Fruit fly (Drosophila melanogaster) whole organism, embryonic: Measurements from ENCODE around the gene CG15449.

Experiments
- Awh ChIP-seq: fragments of 200-800 bp; sonication (Bioruptor generic); IDR thresholded peaks from 2 replicates; pipeline ENCODE4, ENCODE4 v1.3.6; 2022; ENCODE audit warnings: missing biosample characterization, missing genetic modification characterization
- B-H2 ChIP-seq: fragments of 200-800 bp; sonication (Bioruptor generic); optimal IDR thresholded peaks from 2 replicates; lab custom pipeline; 2018; ENCODE audit warnings: missing biosample characterization, mild to moderate bottlenecking, missing genetic modification characterization
- Bgb ChIP-seq: fragments of 200-800 bp; sonication (Bioruptor generic); IDR thresholded peaks from 2 replicates; pipeline ENCODE4 v1.3.6; 2022; ENCODE audit warnings: missing biosample characterization, missing genetic modification characterization; ENCODE audit not compliant: partially characterized antibody
- CG10267 ChIP-seq: fragments of 200-800 bp; sonication (Bioruptor generic); optimal IDR thresholded peaks from 2 replicates; lab custom pipeline; 2018; ENCODE audit warnings: missing biosample characterization, mild to moderate bottlenecking, missing genetic modification characterization, moderate library complexity
- CG12769 ChIP-seq: fragments of 200-800 bp; sonication (Bioruptor generic); optimal IDR thresholded peaks from 2 replicates; lab custom pipeline; 2019; ENCODE audit warnings: missing biosample characterization, mild to moderate bottlenecking, missing genetic modification characterization, moderate library complexity
- CG14050 ChIP-seq: fragments of 200-800 bp; sonication (Bioruptor generic); IDR thresholded peaks from 3 replicates; pipeline ENCODE4 v1.3.6; 2022; ENCODE audit warnings: missing biosample characterization, missing genetic modification characterization
- CG16813 ChIP-seq: fragments of 200-800 bp; sonication (Bioruptor generic); IDR thresholded peaks from 3 replicates; pipeline ENCODE4 v1.3.6; 2022; ENCODE audit warnings: missing biosample characterization, missing genetic modification characterization; ENCODE audit not compliant: partially characterized antibody
- CG17802 ChIP-seq: fragments of 200-800 bp; sonication (Bioruptor generic); optimal IDR thresholded peaks from 2 replicates; lab custom pipeline; 2018; ENCODE audit warnings: missing biosample characterization, mild to moderate bottlenecking, missing genetic modification characterization, moderate library complexity
- CG18476 ChIP-seq: fragments of 200-800 bp; sonication (Bioruptor generic); optimal IDR thresholded peaks from 2 replicates; lab custom pipeline; 2016; ENCODE audit warnings: missing biosample characterization, mild to moderate bottlenecking, missing genetic modification characterization
- CG2712 ChIP-seq: fragments of 200-800 bp; optimal IDR thresholded peaks from 3 replicates; lab custom pipeline; 2019; ENCODE audit warnings: missing biosample characterization, mild to moderate bottlenecking, missing genetic modification characterization, moderate library complexity
- CG30020 ChIP-seq: fragments of 200-800 bp; optimal IDR thresholded peaks from 2 replicates; lab custom pipeline; 2019; ENCODE audit warnings: missing biosample characterization, mild to moderate bottlenecking, missing genetic modification characterization, moderate library complexity
- CG31388 ChIP-seq: fragments of 200-800 bp; sonication (Bioruptor generic); optimal IDR thresholded peaks from 2 replicates; lab custom pipeline; 2016; ENCODE audit warnings: missing biosample characterization, missing genetic modification characterization
- CG32532 ChIP-seq: fragments of 200-800 bp; sonication (Bioruptor generic); IDR thresholded peaks from 2 replicates; pipeline ENCODE4 v1.3.6; 2022; ENCODE audit warnings: missing biosample characterization, missing genetic modification characterization
- CG32767 ChIP-seq: fragments of 200-800 bp; sonication (Bioruptor generic); IDR thresholded peaks from 2 replicates; pipeline ENCODE4 v1.3.6; 2022; ENCODE audit warnings: missing biosample characterization, missing genetic modification characterization
- CG34376 ChIP-seq: fragments of 200-800 bp; sonication (Bioruptor generic); optimal IDR thresholded peaks from 2 replicates; lab custom pipeline; 2018; ENCODE audit warnings: missing biosample characterization, mild to moderate bottlenecking, missing genetic modification characterization
- CG34422 ChIP-seq: fragments of 200-800 bp; sonication (Bioruptor generic); IDR thresholded peaks from 3 replicates; pipeline ENCODE4 v1.3.6; 2022; ENCODE audit warnings: missing biosample characterization, missing genetic modification characterization
- CG3995 ChIP-seq: fragments of 200-800 bp; sonication (Bioruptor generic); optimal IDR thresholded peaks from 3 replicates; lab custom pipeline; 2016; ENCODE audit warnings: missing biosample characterization, missing genetic modification characterization
- CG42726 ChIP-seq: fragments of 200-800 bp; sonication (Bioruptor generic); IDR thresholded peaks from 2 replicates; pipeline ENCODE4 v1.3.6; 2022; ENCODE audit warnings: missing biosample characterization, missing genetic modification characterization; ENCODE audit not compliant: partially characterized antibody
- CG4404 ChIP-seq: fragments of 200-800 bp; sonication (Bioruptor generic); IDR thresholded peaks from 2 replicates; pipeline ENCODE4 v1.3.6; 2022; ENCODE audit warnings: missing biosample characterization, missing genetic modification characterization
- CG5245 ChIP-seq: fragments of 200-800 bp; sonication (Bioruptor generic); optimal IDR thresholded peaks from 3 replicates; lab custom pipeline; 2016; ENCODE audit warnings: missing biosample characterization, missing genetic modification characterization
- CG9437 ChIP-seq: fragments of 200-800 bp; sonication (Bioruptor generic); optimal IDR thresholded peaks from 2 replicates; lab custom pipeline; 2018; ENCODE audit warnings: missing biosample characterization, mild to moderate bottlenecking, missing genetic modification characterization
- CG9609 ChIP-seq: fragments of 200-800 bp; sonication (Bioruptor generic); optimal IDR thresholded peaks from 3 replicates; lab custom pipeline; 2016; ENCODE audit warnings: missing biosample characterization, missing genetic modification characterization
- D19A ChIP-seq: fragments of 200-800 bp; optimal IDR thresholded peaks from 3 replicates; lab custom pipeline; 2019; ENCODE audit warnings: missing biosample characterization, mild to moderate bottlenecking, missing genetic modification characterization, moderate library complexity
- HLH4C ChIP-seq: fragments of 200-800 bp; sonication (Bioruptor generic); IDR thresholded peaks from 3 replicates; pipeline ENCODE4 v1.3.6; 2022; ENCODE audit warnings: missing biosample characterization, missing genetic modification characterization; ENCODE audit not compliant: partially characterized antibody
- HmgZ ChIP-seq: fragments of 200-800 bp; sonication (Bioruptor generic); optimal IDR thresholded peaks from 2 replicates; lab custom pipeline; 2018; ENCODE audit warnings: missing biosample characterization, mild to moderate bottlenecking, missing genetic modification characterization
- Hr3 ChIP-seq: fragments of 200-800 bp; sonication (Bioruptor generic); optimal IDR thresholded peaks from 3 replicates; lab custom pipeline; 2016; ENCODE audit warnings: missing biosample characterization, missing genetic modification characterization
- Lhr ChIP-seq: fragments of 200-800 bp; sonication (Bioruptor generic); optimal IDR thresholded peaks from 3 replicates; lab custom pipeline; 2017; ENCODE audit warnings: mild to moderate bottlenecking, missing biosample characterization, missing genetic modification reagents, missing genetic modification characterization
- MBD-R2 ChIP-seq: fragments of 200-800 bp; sonication (Bioruptor generic); IDR thresholded peaks from 2 replicates; pipeline ENCODE4 v1.3.6; 2022; ENCODE audit warnings: missing biosample characterization, missing genetic modification characterization
- MTF-1 ChIP-seq: fragments of 200-800 bp; sonication (Bioruptor generic); optimal IDR thresholded peaks from 2 replicates; lab custom pipeline; 2018; ENCODE audit warnings: missing biosample characterization, mild to moderate bottlenecking, missing genetic modification characterization, borderline replicate concordance
- Mad ChIP-seq: fragments of 200-800 bp; sonication (Bioruptor generic); optimal IDR thresholded peaks from 2 replicates; lab custom pipeline; 2016; ENCODE audit warnings: missing biosample characterization, missing genetic modification characterization
- Mes4 ChIP-seq: fragments of 200-800 bp; sonication (Bioruptor generic); optimal IDR thresholded peaks from 2 replicates; lab custom pipeline; 2016; ENCODE audit warnings: missing biosample characterization, missing genetic modification characterization
- Neu2 ChIP-seq: fragments of 200-800 bp; sonication (Bioruptor generic); optimal IDR thresholded peaks from 3 replicates; lab custom pipeline; 2016; ENCODE audit warnings: missing biosample characterization, missing genetic modification characterization, borderline replicate concordance
- NfI ChIP-seq: fragments of 200-800 bp; sonication (Bioruptor generic); optimal IDR thresholded peaks from 3 replicates; lab custom pipeline; 2018; ENCODE audit warnings: missing biosample characterization, mild to moderate bottlenecking, missing genetic modification characterization, moderate library complexity
- Scr ChIP-seq: fragments of 200-800 bp; sonication (Bioruptor generic); IDR thresholded peaks from 2 replicates; pipeline ENCODE4 v1.3.6; 2022; ENCODE audit warnings: missing biosample characterization, missing genetic modification characterization; ENCODE audit not compliant: partially characterized antibody
- Vsx1 ChIP-seq: fragments of 200-800 bp; sonication (Bioruptor generic); optimal IDR thresholded peaks from 2 replicates; lab custom pipeline; 2017; ENCODE audit warnings: missing biosample characterization, mild to moderate bottlenecking, missing genetic modification characterization, missing genetic modification reagents
- cg ChIP-seq: fragments of 200-800 bp; sonication (Bioruptor generic); optimal IDR thresholded peaks from 3 replicates; lab custom pipeline; 2019; ENCODE audit warnings: missing biosample characterization, mild to moderate bottlenecking, missing genetic modification characterization, moderate library complexity
- chinmo ChIP-seq: fragments of 200-800 bp; sonication (Bioruptor generic); IDR thresholded peaks from 4 replicates; pipeline ENCODE4 v1.3.6; 2022; ENCODE audit warnings: missing biosample characterization, missing genetic modification characterization; ENCODE audit not compliant: partially characterized antibody
- gem ChIP-seq: fragments of 200-800 bp; sonication (Bioruptor generic); optimal IDR thresholded peaks from 2 replicates; lab custom pipeline; 2019; ENCODE audit warnings: missing biosample characterization, mild to moderate bottlenecking, missing genetic modification characterization, moderate library complexity
- jumu ChIP-seq: fragments of 200-800 bp; sonication (Bioruptor generic); optimal IDR thresholded peaks from 3 replicates; lab custom pipeline; 2016; ENCODE audit warnings: missing biosample characterization, missing genetic modification characterization
- lab ChIP-seq: fragments of 200-800 bp; sonication (Bioruptor generic); optimal IDR thresholded peaks from 3 replicates; lab custom pipeline; 2017; ENCODE audit warnings: missing biosample characterization, missing genetic modification characterization, mild to moderate bottlenecking, moderate library complexity, missing genetic modification reagents
- mirr ChIP-seq: fragments of 200-800 bp; sonication (Bioruptor generic); optimal IDR thresholded peaks from 3 replicates; lab custom pipeline; 2018; ENCODE audit warnings: missing biosample characterization, mild to moderate bottlenecking, missing genetic modification characterization
- oc ChIP-seq: fragments of 200-800 bp; sonication (Bioruptor generic); optimal IDR thresholded peaks from 2 replicates; lab custom pipeline; 2018; ENCODE audit warnings: missing biosample characterization, mild to moderate bottlenecking, missing genetic modification characterization, moderate library complexity
- sug ChIP-seq: fragments of 200-800 bp; optimal IDR thresholded peaks from 2 replicates; lab custom pipeline; 2019; ENCODE audit warnings: missing biosample characterization, mild to moderate bottlenecking, missing genetic modification characterization, moderate library complexity
- ttk ChIP-seq: fragments of 200-800 bp; sonication (Bioruptor generic); IDR thresholded peaks from 2 replicates; pipeline ENCODE4 v2.1.2; 2022; ENCODE audit warnings: missing biosample characterization, missing genetic modification characterization
- tup ChIP-seq: fragments of 200-800 bp; sonication (Bioruptor generic); optimal IDR thresholded peaks from 2 replicates; lab custom pipeline; 2016; ENCODE audit warnings: missing biosample characterization, mild to moderate bottlenecking, missing genetic modification characterization, moderate library complexity
- unc-4 ChIP-seq: fragments of 200-800 bp; sonication (Bioruptor generic); IDR thresholded peaks from 2 replicates; pipeline ENCODE4 v1.3.6; 2022; ENCODE audit warnings: missing biosample characterization, missing genetic modification characterization; ENCODE audit not compliant: partially characterized antibody

Gene CG15449

dm6 chrX:21031819-21032261 lies 8.6 kb downstream of the CG15449 start, which contains the start of gene CG1529 (continued):
- TF ChIP-seq MBD-R2 (GFP tag; lab: Robert Waterston, UW) = peak; percentile 70
- no peak for TF ChIP-seq CG18476
- no peak for TF ChIP-seq CG12769 (tag; lab: Kevin White, UChicago)
- no peak for TF ChIP-seq Hr3

DNA sequence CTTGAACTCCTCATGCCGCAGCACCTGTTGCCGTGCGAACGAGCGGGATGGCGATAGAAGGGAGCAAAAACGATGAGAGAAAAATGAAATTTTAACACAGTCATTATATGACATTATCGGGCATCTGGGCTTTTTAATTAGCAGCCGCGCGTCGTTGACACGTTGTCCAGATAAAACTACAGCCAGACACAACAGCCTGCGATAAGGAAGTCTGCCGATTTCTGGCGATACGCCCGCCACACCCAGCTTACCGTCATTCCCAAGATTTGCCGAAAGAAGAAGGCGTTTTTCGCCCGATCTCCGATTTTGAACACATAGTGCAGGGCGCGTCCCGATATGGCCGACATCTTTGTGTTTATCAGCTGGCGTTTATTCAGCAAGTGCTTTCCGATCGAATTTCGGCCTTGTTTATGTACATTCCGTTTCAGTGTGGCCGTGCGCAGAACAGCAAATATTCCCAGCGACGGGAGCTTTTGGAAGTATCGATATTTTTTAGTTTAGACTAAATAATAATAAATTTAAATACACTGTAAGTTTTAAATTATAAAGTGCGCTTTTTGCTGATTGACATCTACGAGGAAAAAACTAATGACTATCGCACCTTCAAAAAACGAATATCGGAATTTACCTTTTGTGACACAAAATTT lies 12.4 kb downstream of the CG15449 start, which contains the start of gene CG1532:
TSS of gene CG1532 (minus strand) at position 433 of the 647 bp plus-strand sequence.
- TF ChIP-seq Neu2 (GFP tag; lab: Kevin White, UChicago) (no peak), NfI (GFP tag; lab: Kevin White, UChicago) (no peak), CG30020 (tag; lab: Kevin White, UChicago) (no peak), CG9609 (GFP tag; lab: Kevin White, UChicago) (no peak), cg (no peak), CG16813 (GFP tag; lab: Robert Waterston, UW) (peak; percentile 41; the same call in 1 of the 3 replicates), MTF-1 (peak; percentile 14), CG2712 (tag; lab: Kevin White, UChicago) (peak; percentile 9), CG32767 (GFP tag; lab: Robert Waterston, UW) (no peak), ttk (GFP tag; lab: Robert Waterston, UW) (no peak), CG14050 (GFP tag; lab: Robert Waterston, UW) (no peak), oc (tag; lab: Kevin White, UChicago) (no peak), tup (GFP tag; lab: Kevin White, UChicago) (no peak), CG31388 (GFP tag; lab: Kevin White, UChicago) (no peak), CG3995 (no peak), chinmo (0 out of 4 replicates have a peak, but pooled peaks have one; percentile 58), CG32532 (GFP tag; lab: Robert Waterston, UW) (no peak), lab (GFP tag; lab: Kevin White, UChicago) (peak; percentile 43), Bgb (GFP tag; lab: Robert Waterston, UW) (peak; percentile 43; the same call in 1 of the 2 replicates), B-H2 (GFP tag; lab: Kevin White, UChicago) (no peak), HLH4C (GFP tag; lab: Robert Waterston, UW) (peak; percentile 41; the same call in 1 of the 3 replicates), CG4404 (GFP tag; lab: Robert Waterston, UW) (no peak), CG9437 (GFP tag; lab: Kevin White, UChicago) (no peak), CG34422 (GFP tag; lab: Robert Waterston, UW) (0 out of 3 replicates have a peak, but pooled peaks have one; percentile 26), gem (tag; lab: Kevin White, UChicago) (no peak), unc-4 (peak; percentile 64; the same call in 1 of the 2 replicates), CG17802 (tag; lab: Kevin White, UChicago) (no peak), Mes4 (GFP tag; lab: Kevin White, UChicago) (no peak), mirr (GFP tag; lab: Kevin White, UChicago) (peak; percentile 64), CG5245 (GFP tag; lab: Kevin White, UChicago) (no peak), jumu (GFP tag; lab: Kevin White, UChicago) (peak; percentile 4), Awh (GFP tag; lab: Robert Waterston, UW) (0 out of 2 replicates have a peak, but pooled peaks have one; percentile 9), CG10267 (tag; lab: Kevin White, UChicago) (no peak), sug (peak; percentile 54), Vsx1 (peak; percentile 78), CG42726 (peak; percentile 73; the same call in 1 of the 2 replicates), HmgZ (peak; percentile 51), CG34376 (GFP tag; lab: Kevin White, UChicago) (peak; percentile 35), Lhr (GFP tag; lab: Kevin White, UChicago) (peak; percentile 15), Scr (GFP tag; lab: Robert Waterston, UW) (peak; percentile 56), D19A (tag; lab: Kevin White, UChicago) (peak; percentile 8), Mad (GFP tag; lab: Kevin White, UChicago) (no peak)
